Fruit fly (Drosophila melanogaster) whole organism, wandering third instar larva: ENCODE measurements around the gene CG15450.

ENCODE experiments used
- CG9705 ChIP-seq: fragments of 200-800 bp; sonication (Bioruptor generic); optimal IDR thresholded peaks from 2 replicates; lab custom pipeline; 2018; ENCODE audit warnings: missing biosample characterization, mild to moderate bottlenecking, missing genetic modification characterization
- Dfd ChIP-seq: fragments of >200 bp; optimal IDR thresholded peaks from 2 replicates; lab custom pipeline; 2017; ENCODE audit warnings: missing biosample characterization, missing genetic modification characterization
- Dif ChIP-seq: fragments of 200-275, 200-300 bp; sonication (Bioruptor generic); optimal IDR thresholded peaks from 2 replicates; lab custom pipeline; 2018; ENCODE audit warnings: missing biosample characterization, missing genetic modification characterization; ENCODE audit not compliant: partially characterized antibody
- HLH106 ChIP-seq: fragments of 200-800 bp; optimal IDR thresholded peaks from 3 replicates; lab custom pipeline; 2019; ENCODE audit warnings: missing biosample characterization, mild to moderate bottlenecking, missing genetic modification characterization, moderate library complexity
- Hr78 ChIP-seq: fragments of >200 bp; optimal IDR thresholded peaks from 2 replicates; lab custom pipeline; 2017; ENCODE audit warnings: missing biosample characterization, missing genetic modification characterization
- Jra ChIP-seq: sonication (Bioruptor generic); optimal IDR thresholded peaks from 2 replicates; lab custom pipeline; 2016; ENCODE audit warnings: missing biosample characterization, missing genetic modification characterization
- Myc ChIP-seq: fragments of >200 bp; optimal IDR thresholded peaks from 2 replicates; lab custom pipeline; 2017
- N ChIP-seq: fragments of >200 bp; optimal IDR thresholded peaks from 2 replicates; lab custom pipeline; 2018; ENCODE audit warnings: missing biosample characterization, missing external identifiers, missing genetic modification characterization
- OdsH ChIP-seq: fragments of 200-800 bp; sonication (Bioruptor generic); optimal IDR thresholded peaks from 2 replicates; lab custom pipeline; 2016; ENCODE audit warnings: missing biosample characterization, mild to moderate bottlenecking, missing genetic modification characterization
- Rel ChIP-seq, 2 experiments: fragments of 200-800 bp; sonication (Bioruptor generic) in 1 of 2; optimal IDR thresholded peaks; 2 replicates in 1 of 2; 3 replicates in 1 of 2; lab custom pipeline; 2016 to 2019; ENCODE audit warnings: mild to moderate bottlenecking in 2 of 2, missing biosample characterization in 2 of 2, missing genetic modification characterization in 2 of 2, moderate library complexity in 1 of 2
- Sp1 ChIP-seq: fragments of 200-800 bp; sonication (Bioruptor generic); optimal IDR thresholded peaks from 3 replicates; lab custom pipeline; 2019; ENCODE audit warnings: missing biosample characterization, mild to moderate bottlenecking, missing genetic modification characterization, moderate library complexity
- brk ChIP-seq: fragments of 200-800 bp; sonication (Bioruptor generic); optimal IDR thresholded peaks from 2 replicates; lab custom pipeline; 2016; ENCODE audit warnings: missing biosample characterization, mild to moderate bottlenecking, missing genetic modification characterization
- dmrt93B ChIP-seq: fragments of 200-800 bp; sonication (Bioruptor generic); optimal IDR thresholded peaks from 2 replicates; lab custom pipeline; 2018; ENCODE audit warnings: missing biosample characterization, mild to moderate bottlenecking, missing genetic modification characterization
- dsf ChIP-seq: sonication (Bioruptor generic); optimal IDR thresholded peaks from 2 replicates; lab custom pipeline; 2016; ENCODE audit warnings: missing biosample characterization, missing genetic modification characterization, borderline replicate concordance
- foxo ChIP-seq, 2 experiments: fragments of 200-800 bp; sonication (Bioruptor generic); optimal IDR thresholded peaks; 2 replicates in 1 of 2; 3 replicates in 1 of 2; lab custom pipeline; 2016 to 2017; ENCODE audit warnings: missing biosample characterization in 2 of 2, missing genetic modification characterization in 2 of 2
- fru ChIP-seq: fragments of 200-800 bp; sonication (Bioruptor generic); optimal IDR thresholded peaks from 3 replicates; lab custom pipeline; 2016; ENCODE audit warnings: missing biosample characterization, mild to moderate bottlenecking, missing genetic modification characterization
- h ChIP-seq: fragments of 200-800 bp; sonication (Bioruptor generic); optimal IDR thresholded peaks from 3 replicates; lab custom pipeline; 2016; ENCODE audit warnings: missing biosample characterization, mild to moderate bottlenecking, missing genetic modification characterization
- jim ChIP-seq: fragments of 175-275, 200-325 bp; sonication (Bioruptor generic); optimal IDR thresholded peaks from 2 replicates; lab custom pipeline; 2016; ENCODE audit warnings: missing biosample characterization, mild to moderate bottlenecking, missing genetic modification characterization
- psq ChIP-seq: fragments of 200-800 bp; sonication (Bioruptor generic); optimal IDR thresholded peaks from 3 replicates; lab custom pipeline; 2017; ENCODE audit warnings: missing biosample characterization, mild to moderate bottlenecking, missing genetic modification characterization, moderate library complexity
- sage ChIP-seq: fragments of 200-800 bp; sonication (Bioruptor generic); optimal IDR thresholded peaks from 2 replicates; lab custom pipeline; 2016; ENCODE audit warnings: missing biosample characterization, mild to moderate bottlenecking, missing genetic modification characterization
- usp ChIP-seq: fragments of >200 bp; optimal IDR thresholded peaks from 2 replicates; lab custom pipeline; 2017; ENCODE audit warnings: missing biosample characterization, missing genetic modification characterization

The CG15450 gene

DNA sequence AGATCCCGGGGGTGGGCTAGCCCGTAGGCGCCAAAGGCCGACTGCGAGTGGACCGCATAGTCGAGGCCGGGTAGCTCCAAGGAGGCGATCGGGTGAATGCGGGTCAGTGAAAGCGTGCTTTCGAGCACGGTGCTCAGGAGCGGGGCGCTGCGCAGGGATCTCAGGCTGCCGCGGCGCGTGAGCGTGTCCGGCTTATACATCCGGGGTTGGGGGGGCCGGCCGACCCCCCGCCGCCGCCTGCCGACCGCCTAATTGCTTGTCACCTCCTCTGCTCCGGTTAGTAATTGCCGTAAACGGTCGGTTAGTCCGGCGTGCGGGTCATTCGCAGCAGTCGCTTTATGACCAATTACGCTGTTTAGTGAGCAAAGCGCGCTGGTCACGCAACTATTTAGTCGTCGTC lies 4.2 kb downstream of the CG15450 start:
- no peak for TF ChIP-seq h (GFP tag; lab: Kevin White, UChicago)
- no peak for TF ChIP-seq dmrt93B (GFP tag; lab: Kevin White, UChicago)
- TF ChIP-seq Dfd (GFP tag; lab: Kevin White, UChicago), result peak; percentile 97
- TF ChIP-seq CG9705 (GFP tag; lab: Kevin White, UChicago), result no peak
- TF ChIP-seq usp, result no peak
- no peak for TF ChIP-seq Jra (GFP tag; lab: Kevin White, UChicago)
- TF ChIP-seq psq (GFP tag; lab: Kevin White, UChicago), result no peak
- no peak for TF ChIP-seq jim (GFP tag; lab: Kevin White, UChicago)

dm6 chrX:20863704-20864103 lies 41.8 kb downstream of the CG15450 start:
- no peak for TF ChIP-seq HLH106
- no peak for TF ChIP-seq h (GFP tag; lab: Kevin White, UChicago)
- TF ChIP-seq foxo (GFP tag; optimal IDR thresholded peaks at IDR 0.05; lab: Kevin White, UChicago), result no peak
- TF ChIP-seq fru (GFP tag; lab: Kevin White, UChicago), result no peak
- TF ChIP-seq Myc, result no peak
- no peak for TF ChIP-seq CG9705 (GFP tag; lab: Kevin White, UChicago)
- TF ChIP-seq N (GFP tag; lab: Kevin White, UChicago), result no peak
- TF ChIP-seq, all 38 proteins: peak for 0

DNA sequence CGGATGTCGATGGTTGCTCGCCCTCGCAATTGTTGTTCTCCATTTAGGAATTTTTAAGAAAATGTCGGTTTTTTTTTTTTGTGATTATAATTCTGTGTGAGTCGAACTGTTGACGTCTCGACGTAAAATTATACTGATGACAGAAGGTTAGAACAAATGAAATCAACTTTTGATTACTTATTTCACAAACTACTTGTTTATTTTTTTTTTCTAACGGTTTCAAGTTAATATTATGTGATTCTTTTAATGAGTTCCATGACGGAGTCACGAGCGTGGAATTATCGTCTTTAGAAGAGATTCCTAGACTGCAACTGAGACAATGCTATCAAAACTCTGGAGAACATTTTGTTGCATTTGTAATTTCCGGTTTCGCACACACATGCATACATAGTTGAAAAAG lies 47.4 kb downstream of the CG15450 start, which contains the start of gene CG1314:
TSS of gene CG1314 (minus strand) at position 101 of the 400 bp plus-strand sequence.
- TF ChIP-seq dsf (GFP tag; lab: Kevin White, UChicago) (no peak), OdsH (GFP tag; lab: Kevin White, UChicago) (no peak), Sp1 (GFP tag; lab: Kevin White, UChicago) (no peak), brk (GFP tag; lab: Kevin White, UChicago) (no peak), Dif (GFP tag; lab: Kevin White, UChicago) (no peak), jim (GFP tag; lab: Kevin White, UChicago) (no peak), Rel (GFP tag; optimal IDR thresholded peaks at IDR 0.05; lab: Kevin White, UChicago) (no peak), Rel (tag; optimal IDR thresholded peaks at IDR 0.05; lab: Kevin White, UChicago) (no peak), foxo (GFP tag; optimal IDR thresholded peaks at IDR 0.05; lab: Kevin White, UChicago) (no peak), sage (GFP tag; lab: Kevin White, UChicago) (no peak), Hr78 (GFP tag; lab: Kevin White, UChicago) (no peak), Jra (GFP tag; lab: Kevin White, UChicago) (no peak), Myc (no peak), CG9705 (GFP tag; lab: Kevin White, UChicago) (no peak), h (GFP tag; lab: Kevin White, UChicago) (no peak), Dfd (GFP tag; lab: Kevin White, UChicago) (no peak)
- TF ChIP-seq, all 38 proteins: peak for 0
